Fruit fly (Drosophila melanogaster) whole organism, embryonic: ENCODE data around the gene scramb2.
A peak's percentile ranks its signal among the peaks of the same experiment; 100 is the strongest.

Source experiments
- Ada2b ChIP-seq: fragments of 200-800 bp; sonication (Bioruptor generic); IDR thresholded peaks from 2 replicates; pipeline ENCODE4 v1.3.6; 2022; ENCODE audit warnings: missing biosample characterization, missing genetic modification characterization
- Adf1 ChIP-seq: fragments of 200-800 bp; sonication (Bioruptor generic); IDR thresholded peaks from 2 replicates; pipeline ENCODE4 v1.3.6; 2022; ENCODE audit warnings: missing biosample characterization, missing genetic modification characterization
- CG12659 ChIP-seq: fragments of 200-800 bp; sonication (Bioruptor generic); optimal IDR thresholded peaks from 3 replicates; lab custom pipeline; 2017; ENCODE audit warnings: mild to moderate bottlenecking, missing biosample characterization, missing genetic modification reagents, missing genetic modification characterization
- CG12744 ChIP-seq: fragments of 200-800 bp; sonication (Bioruptor generic); optimal IDR thresholded peaks from 2 replicates; lab custom pipeline; 2016; ENCODE audit warnings: missing biosample characterization, missing genetic modification characterization
- CG14710 ChIP-seq: fragments of 200-800 bp; sonication (Bioruptor generic); optimal IDR thresholded peaks from 3 replicates; lab custom pipeline; 2019; ENCODE audit warnings: missing biosample characterization, mild to moderate bottlenecking, missing genetic modification characterization, moderate library complexity
- CG15011 ChIP-seq: fragments of 200-800 bp; sonication (Bioruptor generic); optimal IDR thresholded peaks from 3 replicates; lab custom pipeline; 2018; ENCODE audit warnings: missing biosample characterization, mild to moderate bottlenecking, missing genetic modification characterization
- CG15601 ChIP-seq: fragments of 200-800 bp; sonication (Bioruptor generic); optimal IDR thresholded peaks from 3 replicates; lab custom pipeline; 2019; ENCODE audit warnings: missing biosample characterization, mild to moderate bottlenecking, missing genetic modification characterization, moderate library complexity
- CG1647 ChIP-seq: fragments of 200-800 bp; sonication (Bioruptor generic); optimal IDR thresholded peaks from 3 replicates; lab custom pipeline; 2016; ENCODE audit warnings: missing biosample characterization, missing genetic modification characterization
- CG2889 ChIP-seq: fragments of 200-800 bp; sonication (Bioruptor generic); IDR thresholded peaks from 3 replicates; pipeline ENCODE4 v1.3.6; 2022; ENCODE audit warnings: missing biosample characterization, missing genetic modification characterization
- CG33557 ChIP-seq: fragments of 200-800 bp; sonication (Bioruptor generic); optimal IDR thresholded peaks from 2 replicates; lab custom pipeline; 2019; ENCODE audit warnings: missing biosample characterization, mild to moderate bottlenecking, missing genetic modification characterization, moderate library complexity
- CG34376 ChIP-seq: fragments of 200-800 bp; sonication (Bioruptor generic); optimal IDR thresholded peaks from 2 replicates; lab custom pipeline; 2018; ENCODE audit warnings: missing biosample characterization, mild to moderate bottlenecking, missing genetic modification characterization
- CG4282 ChIP-seq: fragments of 200-800 bp; sonication (Bioruptor generic); optimal IDR thresholded peaks from 2 replicates; lab custom pipeline; 2016; ENCODE audit warnings: missing biosample characterization, missing genetic modification characterization
- CG4707 ChIP-seq: fragments of 200-800 bp; sonication (Bioruptor generic); optimal IDR thresholded peaks from 2 replicates; lab custom pipeline; 2018; ENCODE audit warnings: missing biosample characterization, mild to moderate bottlenecking, missing genetic modification characterization, moderate library complexity
- CG7556 ChIP-seq: fragments of 200-800 bp; sonication (Bioruptor generic); optimal IDR thresholded peaks from 2 replicates; lab custom pipeline; 2017; ENCODE audit warnings: missing biosample characterization, mild to moderate bottlenecking, missing genetic modification characterization
- CG7745 ChIP-seq: fragments of 200-800 bp; sonication (Bioruptor generic); optimal IDR thresholded peaks from 2 replicates; lab custom pipeline; 2018; ENCODE audit warnings: missing biosample characterization, mild to moderate bottlenecking, missing genetic modification characterization, moderate library complexity
- CG7839 ChIP-seq: fragments of 200-800 bp; sonication (Bioruptor generic); optimal IDR thresholded peaks from 3 replicates; lab custom pipeline; 2018; ENCODE audit warnings: missing biosample characterization, mild to moderate bottlenecking, missing genetic modification characterization, moderate library complexity
- CG7963 ChIP-seq: fragments of 200-800 bp; sonication (Bioruptor generic); IDR thresholded peaks from 3 replicates; pipeline ENCODE4 v1.3.6; 2022; ENCODE audit warnings: missing biosample characterization, missing genetic modification characterization; ENCODE audit not compliant: partially characterized antibody
- CG8765 ChIP-seq: fragments of 200-800 bp; sonication (Bioruptor generic); IDR thresholded peaks from 2 replicates; pipeline ENCODE4 v1.3.6; 2022; ENCODE audit warnings: missing biosample characterization, missing genetic modification characterization
- CG8944 ChIP-seq: fragments of 200-800 bp; sonication (Bioruptor generic); optimal IDR thresholded peaks from 3 replicates; lab custom pipeline; 2016; ENCODE audit warnings: missing biosample characterization, missing genetic modification characterization
- CoRest ChIP-seq: fragments of 200-800 bp; sonication (Bioruptor generic); optimal IDR thresholded peaks from 3 replicates; lab custom pipeline; 2018; ENCODE audit warnings: missing biosample characterization, mild to moderate bottlenecking, missing genetic modification characterization, moderate library complexity
- D19B ChIP-seq: fragments of 200-800 bp; sonication (Bioruptor generic); optimal IDR thresholded peaks from 2 replicates; lab custom pipeline; 2017; ENCODE audit warnings: missing biosample characterization, mild to moderate bottlenecking, missing genetic modification characterization
- Dek ChIP-seq: fragments of 200-800 bp; sonication (Bioruptor generic); optimal IDR thresholded peaks from 3 replicates; lab custom pipeline; 2019; ENCODE audit warnings: missing biosample characterization, mild to moderate bottlenecking, missing genetic modification characterization, moderate library complexity
- Dip3 ChIP-seq: fragments of 200-800 bp; sonication (Bioruptor generic); optimal IDR thresholded peaks from 3 replicates; lab custom pipeline; 2016; ENCODE audit warnings: missing biosample characterization, missing genetic modification characterization
- Drgx ChIP-seq: fragments of 200-800 bp; sonication (Bioruptor generic); IDR thresholded peaks from 2 replicates; pipeline ENCODE4 v1.3.6; 2022; ENCODE audit warnings: missing biosample characterization, missing genetic modification characterization
- Ets97D ChIP-seq: fragments of 200-800 bp; sonication (Bioruptor generic); optimal IDR thresholded peaks from 3 replicates; lab custom pipeline; 2016; ENCODE audit warnings: missing biosample characterization, missing genetic modification characterization
- Fer1 ChIP-seq: fragments of 200-800 bp; sonication (Bioruptor generic); optimal IDR thresholded peaks from 2 replicates; lab custom pipeline; 2017; ENCODE audit warnings: missing biosample characterization, mild to moderate bottlenecking, missing genetic modification characterization
- Fer2 ChIP-seq: fragments of 200-800 bp; sonication (Bioruptor generic); optimal IDR thresholded peaks from 2 replicates; lab custom pipeline; 2018; ENCODE audit warnings: missing biosample characterization, mild to moderate bottlenecking, missing genetic modification characterization, moderate library complexity
- GATAe ChIP-seq: fragments of 200-800 bp; sonication (Bioruptor generic); conservative IDR thresholded peaks from 2 replicates; pipeline ENCODE4 v1.3.6; 2022; ENCODE audit warnings: missing biosample characterization, missing genetic modification characterization
- HLHmδ ChIP-seq: fragments of 200-800 bp; sonication (Bioruptor generic); optimal IDR thresholded peaks from 2 replicates; lab custom pipeline; 2018; ENCODE audit warnings: missing biosample characterization, mild to moderate bottlenecking, missing genetic modification characterization, moderate library complexity
- Lhr ChIP-seq: fragments of 200-800 bp; sonication (Bioruptor generic); optimal IDR thresholded peaks from 3 replicates; lab custom pipeline; 2017; ENCODE audit warnings: mild to moderate bottlenecking, missing biosample characterization, missing genetic modification reagents, missing genetic modification characterization
- Mrtf ChIP-seq: fragments of 200-800 bp; sonication (Bioruptor generic); IDR thresholded peaks from 3 replicates; pipeline ENCODE4 v1.3.6; 2022; ENCODE audit warnings: missing biosample characterization, missing genetic modification characterization
- Nf-YA ChIP-seq: fragments of 200-800 bp; sonication (Bioruptor generic); IDR thresholded peaks from 2 replicates; pipeline ENCODE4 v1.3.6; 2022; ENCODE audit warnings: missing biosample characterization, missing genetic modification characterization
- NfI ChIP-seq: fragments of 200-800 bp; sonication (Bioruptor generic); optimal IDR thresholded peaks from 3 replicates; lab custom pipeline; 2018; ENCODE audit warnings: missing biosample characterization, mild to moderate bottlenecking, missing genetic modification characterization, moderate library complexity
- Rx ChIP-seq: fragments of 200-800 bp; sonication (Bioruptor generic); IDR thresholded peaks from 2 replicates; pipeline ENCODE4 v1.3.6; 2022; ENCODE audit warnings: missing biosample characterization, missing genetic modification characterization
- Ssrp ChIP-seq: fragments of 200-800 bp; sonication (Bioruptor generic); optimal IDR thresholded peaks from 2 replicates; lab custom pipeline; 2018; ENCODE audit warnings: missing biosample characterization, mild to moderate bottlenecking, missing genetic modification characterization, moderate library complexity
- Xrp1 ChIP-seq: fragments of 200-800 bp; sonication (Bioruptor generic); IDR thresholded peaks from 2 replicates; pipeline ENCODE4 v1.3.6; 2022; ENCODE audit warnings: missing biosample characterization, missing genetic modification characterization
- ab ChIP-seq: fragments of 200-800 bp; sonication (Bioruptor generic); optimal IDR thresholded peaks from 2 replicates; lab custom pipeline; 2016; ENCODE audit warnings: missing biosample characterization, missing genetic modification characterization
- chinmo ChIP-seq: fragments of 200-800 bp; sonication (Bioruptor generic); IDR thresholded peaks from 4 replicates; pipeline ENCODE4 v1.3.6; 2022; ENCODE audit warnings: missing biosample characterization, missing genetic modification characterization; ENCODE audit not compliant: partially characterized antibody
- croc ChIP-seq: fragments of 200-800 bp; sonication (Bioruptor generic); conservative IDR thresholded peaks from 3 replicates; pipeline ENCODE4 v1.3.6; 2022; ENCODE audit warnings: missing biosample characterization, missing genetic modification characterization
- fu2 ChIP-seq: fragments of 200-800 bp; sonication (Bioruptor generic); optimal IDR thresholded peaks from 2 replicates; lab custom pipeline; 2016; ENCODE audit warnings: missing biosample characterization, missing genetic modification characterization
- grn ChIP-seq: fragments of 200-800 bp; sonication (Bioruptor generic); optimal IDR thresholded peaks from 3 replicates; lab custom pipeline; 2017; ENCODE audit warnings: missing biosample characterization, missing genetic modification characterization
- ken ChIP-seq: fragments of 200-800 bp; sonication (Bioruptor generic); IDR thresholded peaks from 3 replicates; pipeline ENCODE4 v1.3.6; 2022; ENCODE audit warnings: missing biosample characterization, missing genetic modification characterization
- lov ChIP-seq, 2 experiments: fragments of 200-800 bp in 1 of 2; fragments of >200 bp in 1 of 2; sonication (Bioruptor generic) in 1 of 2; IDR thresholded peaks in 1 of 2; optimal IDR thresholded peaks in 1 of 2; 2 replicates in 1 of 2; 3 replicates in 1 of 2; pipeline versions ENCODE4 v1.3.6 to Lab custom; 2017 to 2022; ENCODE audit warnings: missing biosample characterization in 1 of 2, missing genetic modification characterization in 1 of 2
- run ChIP-seq: fragments of 200-800 bp; sonication (Bioruptor generic); optimal IDR thresholded peaks from 3 replicates; lab custom pipeline; 2018; ENCODE audit warnings: missing biosample characterization, mild to moderate bottlenecking, missing genetic modification characterization
- slp2 ChIP-seq: fragments of 200-800 bp; sonication (Bioruptor generic); optimal IDR thresholded peaks from 2 replicates; lab custom pipeline; 2016; ENCODE audit warnings: missing biosample characterization, missing genetic modification characterization
- tap ChIP-seq: fragments of 200-800 bp; optimal IDR thresholded peaks from 3 replicates; lab custom pipeline; 2019; ENCODE audit warnings: missing biosample characterization, mild to moderate bottlenecking, missing genetic modification characterization, moderate library complexity
- tll ChIP-seq, 2 experiments: fragments of 200-800 bp in 1 of 2; fragments of >200 bp in 1 of 2; sonication (Bioruptor generic) in 1 of 2; optimal IDR thresholded peaks; 2 replicates each; lab custom pipeline; 2017 to 2019; ENCODE audit warnings: missing biosample characterization in 2 of 2, missing genetic modification characterization in 2 of 2, mild to moderate bottlenecking in 1 of 2, moderate library complexity in 1 of 2
- zen2 ChIP-seq: fragments of 200-800 bp; sonication (Bioruptor generic); IDR thresholded peaks from 3 replicates; pipeline ENCODE4 v1.3.6; 2022; ENCODE audit warnings: missing biosample characterization, missing genetic modification characterization; ENCODE audit not compliant: partially characterized antibody

scramb2 gene

dm6 chr3L:3083329-3084083, 36.9 kb upstream of the scramb2 start (continued):
- TF ChIP-seq chinmo (GFP tag; lab: Robert Waterston, UW) (0 out of 4 replicates have a peak, but pooled peaks have one; percentile 52), CG7745 (tag; lab: Kevin White, UChicago) (peak; percentile 71), Xrp1 (GFP tag; lab: Robert Waterston, UW) (peak; percentile 81), ken (GFP tag; lab: Robert Waterston, UW) (no peak), Ets97D (GFP tag; lab: Kevin White, UChicago) (no peak), CoRest (no peak), Fer1 (GFP tag; lab: Kevin White, UChicago) (peak; percentile 58), Dek (tag; lab: Kevin White, UChicago) (no peak), CG33557 (peak; percentile 80), Lhr (GFP tag; lab: Kevin White, UChicago) (peak; percentile 39), Drgx (no peak), Ssrp (tag; lab: Kevin White, UChicago) (no peak), tap (tag; lab: Kevin White, UChicago) (no peak), tll (GFP tag; optimal IDR thresholded peaks at IDR 0.05; lab: Kevin White, UChicago) (no peak), Dip3 (GFP tag; lab: Kevin White, UChicago) (no peak), CG15601 (tag; lab: Kevin White, UChicago) (peak; percentile 81), run (tag; lab: Kevin White, UChicago) (no peak), CG2889 (GFP tag; lab: Robert Waterston, UW) (no peak), CG4707 (GFP tag; lab: Kevin White, UChicago) (peak; percentile 47), NfI (GFP tag; lab: Kevin White, UChicago) (no peak), HLHmδ (GFP tag; lab: Kevin White, UChicago) (peak; percentile 93), lov (optimal IDR thresholded peaks at IDR 0.05; lab: Kevin White, UChicago) (no peak), lov (GFP tag; IDR thresholded peaks at IDR 0.05; lab: Robert Waterston, UW) (no peak), slp2 (GFP tag; lab: Kevin White, UChicago) (no peak), fu2 (no peak), CG7963 (no peak), Fer2 (tag; lab: Kevin White, UChicago) (peak; percentile 10), CG8944 (GFP tag; lab: Kevin White, UChicago) (peak; percentile 3), CG8765 (GFP tag; lab: Robert Waterston, UW) (no peak), Ada2b (no peak), CG15011 (GFP tag; lab: Kevin White, UChicago) (peak; percentile 20), Adf1 (GFP tag; lab: Robert Waterston, UW) (peak; percentile 56; the same call in 1 of the 2 replicates), CG12744 (no peak), croc (GFP tag; lab: Robert Waterston, UW) (no peak), CG12659 (GFP tag; lab: Kevin White, UChicago) (no peak), Rx (GFP tag; lab: Robert Waterston, UW) (peak; percentile 14; the same call in 1 of the 2 replicates), D19B (GFP tag; lab: Kevin White, UChicago) (no peak), CG7556 (GFP tag; lab: Kevin White, UChicago) (peak; percentile 17), Mrtf (GFP tag; lab: Robert Waterston, UW) (no peak), CG1647 (GFP tag; lab: Kevin White, UChicago) (no peak), grn (GFP tag; lab: Kevin White, UChicago) (peak; percentile 97), zen2 (GFP tag; lab: Robert Waterston, UW) (no peak), CG7839 (no peak), CG34376 (GFP tag; lab: Kevin White, UChicago) (peak; percentile 95), ab (GFP tag; lab: Kevin White, UChicago) (no peak), CG14710 (peak; percentile 62), CG4282 (no peak), Nf-YA (0 out of 2 replicates have a peak, but pooled peaks have one; percentile 12), GATAe (peak; percentile 91)
